1 fruit fly cellular context compared by ENCODE assay signal in genomic region chr3R:15196134-15197034, dm6.
TF ChIP-seq lines count a peak whose summit lies in the region.

Gene Kpc1, minus strand, starts transcription at chr3R:15196210.
Gene CG42542, plus strand, starts transcription at chr3R:15196598.

TF ChIP-seq in whole organism, embryonic, 481 proteins besides CTCF, POLR2A, EP300 and RAD21 (continued from another document and continues in another):
- peak; percentile 16 for TF ChIP-seq btn (GFP tag; optimal IDR thresholded peaks at IDR 0.05; lab: Kevin White, UChicago)
- peak; percentile 52 for TF ChIP-seq CG16863 (GFP tag; optimal IDR thresholded peaks at IDR 0.05; lab: Kevin White, UChicago)
- TF ChIP-seq kah (GFP tag; optimal IDR thresholded peaks at IDR 0.05; lab: Kevin White, UChicago), result no peak
- peak; percentile 89 for TF ChIP-seq amos (GFP tag; IDR thresholded peaks at IDR 0.05; lab: Robert Waterston, UW; ENCODE audit: partially characterized antibody)
- no peak; the same call in 2 of the 3 replicates for TF ChIP-seq gce (GFP tag; IDR thresholded peaks at IDR 0.05; lab: Robert Waterston, UW)
- peak; percentile 75 for TF ChIP-seq CG7556 (GFP tag; optimal IDR thresholded peaks at IDR 0.05; lab: Kevin White, UChicago)
- peak; percentile 93 for TF ChIP-seq CG13287 (GFP tag; IDR thresholded peaks at IDR 0.05; lab: Robert Waterston, UW; ENCODE audit: partially characterized antibody)
- no peak for TF ChIP-seq CG1529 (GFP tag; optimal IDR thresholded peaks at IDR 0.05; lab: Kevin White, UChicago)
- TF ChIP-seq CG6272 (GFP tag; IDR thresholded peaks at IDR 0.05; lab: Robert Waterston, UW), result no peak
- TF ChIP-seq BtbVII (GFP tag; optimal IDR thresholded peaks at IDR 0.05; lab: Kevin White, UChicago), result peak; percentile 32
- TF ChIP-seq H15 (GFP tag; IDR thresholded peaks at IDR 0.05; lab: Robert Waterston, UW), result 0 out of 3 replicates have a peak, but pooled peaks have one; percentile 42
- TF ChIP-seq nau (GFP tag; optimal IDR thresholded peaks at IDR 0.05; lab: Kevin White, UChicago), result no peak
- no peak for TF ChIP-seq hth (optimal IDR thresholded peaks at IDR 0.05; lab: Kevin White, UChicago)
- TF ChIP-seq NfI (GFP tag; optimal IDR thresholded peaks at IDR 0.05; lab: Kevin White, UChicago), result peak; percentile 47
- peak; percentile 67 for TF ChIP-seq Chrac-16 (GFP tag; optimal IDR thresholded peaks at IDR 0.05; lab: Kevin White, UChicago)
- TF ChIP-seq HHEX (GFP tag; optimal IDR thresholded peaks at IDR 0.05; lab: Kevin White, UChicago), result peak; percentile 6
- no peak for TF ChIP-seq CG31365 (tag; optimal IDR thresholded peaks at IDR 0.05; lab: Kevin White, UChicago)
- TF ChIP-seq Nf-YC (tag; optimal IDR thresholded peaks at IDR 0.05; lab: Kevin White, UChicago), result no peak
- peak; percentile 58; the same call in 1 of the 2 replicates for TF ChIP-seq ara (GFP tag; IDR thresholded peaks at IDR 0.05; lab: Robert Waterston, UW)
- peak; percentile 63 for TF ChIP-seq vfl (GFP tag; optimal IDR thresholded peaks at IDR 0.05; lab: Kevin White, UChicago)
- peak; percentile 60 for TF ChIP-seq MTF-1 (GFP tag; optimal IDR thresholded peaks at IDR 0.05; lab: Kevin White, UChicago; ENCODE audit: borderline replicate concordance)
- peak; percentile 77 for TF ChIP-seq az2 (GFP tag; optimal IDR thresholded peaks at IDR 0.05; lab: Kevin White, UChicago)
- TF ChIP-seq CG10366 (GFP tag; IDR thresholded peaks at IDR 0.05; lab: Robert Waterston, UW), result peak; percentile 61
- no peak for TF ChIP-seq abd-A (tag; optimal IDR thresholded peaks at IDR 0.05; lab: Kevin White, UChicago)
- TF ChIP-seq pita (GFP tag; optimal IDR thresholded peaks at IDR 0.05; lab: Kevin White, UChicago), result no peak
- peak; percentile 79 for TF ChIP-seq B-H2 (GFP tag; optimal IDR thresholded peaks at IDR 0.05; lab: Kevin White, UChicago)
- TF ChIP-seq CG12299 (tag; optimal IDR thresholded peaks at IDR 0.05; lab: Kevin White, UChicago), result no peak
- no peak for TF ChIP-seq fru (optimal IDR thresholded peaks at IDR 0.05; lab: Kevin White, UChicago)
- TF ChIP-seq br (optimal IDR thresholded peaks at IDR 0.05; lab: Kevin White, UChicago), result no peak
- no peak for TF ChIP-seq disco-r (GFP tag; optimal IDR thresholded peaks at IDR 0.05; lab: Kevin White, UChicago)
- TF ChIP-seq HmgZ (tag; optimal IDR thresholded peaks at IDR 0.05; lab: Kevin White, UChicago), result peak; percentile 84
- TF ChIP-seq Gsc (GFP tag; IDR thresholded peaks at IDR 0.05; lab: Robert Waterston, UW), result no peak
- TF ChIP-seq Dll (GFP tag; IDR thresholded peaks at IDR 0.05; lab: Robert Waterston, UW; ENCODE audit: partially characterized antibody), result peak; percentile 96
- peak; percentile 50 for TF ChIP-seq CG4707 (GFP tag; optimal IDR thresholded peaks at IDR 0.05; lab: Kevin White, UChicago)
- peak; percentile 95 for TF ChIP-seq BEAF-32 (GFP tag; optimal IDR thresholded peaks at IDR 0.05; lab: Kevin White, UChicago)
- peak; percentile 75 for TF ChIP-seq dmrt11E (tag; optimal IDR thresholded peaks at IDR 0.05; lab: Kevin White, UChicago)
- TF ChIP-seq C15 (GFP tag; IDR thresholded peaks at IDR 0.05; lab: Robert Waterston, UW), result no peak
- TF ChIP-seq CG12236 (GFP tag; optimal IDR thresholded peaks at IDR 0.05; lab: Kevin White, UChicago), result peak; percentile 33
- TF ChIP-seq PHDP (tag; optimal IDR thresholded peaks at IDR 0.05; lab: Kevin White, UChicago), result no peak
- TF ChIP-seq CG1024 (GFP tag; IDR thresholded peaks at IDR 0.05; lab: Robert Waterston, UW), result no peak
- TF ChIP-seq Sry-δ (GFP tag; optimal IDR thresholded peaks at IDR 0.05; lab: Kevin White, UChicago), result peak; percentile 98
- TF ChIP-seq sd (tag; optimal IDR thresholded peaks at IDR 0.05; lab: Kevin White, UChicago), result no peak
- peak; percentile 39; the same call in 1 of the 2 replicates for TF ChIP-seq danr (GFP tag; IDR thresholded peaks at IDR 0.05; lab: Robert Waterston, UW)
- TF ChIP-seq Deaf1 (tag; optimal IDR thresholded peaks at IDR 0.05; lab: Kevin White, UChicago), result no peak
- TF ChIP-seq CG15011 (GFP tag; optimal IDR thresholded peaks at IDR 0.05; lab: Kevin White, UChicago), result peak; percentile 20
- no peak for TF ChIP-seq aop (GFP tag; IDR thresholded peaks at IDR 0.05; lab: Robert Waterston, UW)
- no peak for TF ChIP-seq lov (optimal IDR thresholded peaks at IDR 0.05; lab: Kevin White, UChicago)
- no peak for TF ChIP-seq lov (GFP tag; IDR thresholded peaks at IDR 0.05; lab: Robert Waterston, UW)
- peak; percentile 61 for TF ChIP-seq Side (GFP tag; optimal IDR thresholded peaks at IDR 0.05; lab: Kevin White, UChicago)
- TF ChIP-seq CG14965 (GFP tag; optimal IDR thresholded peaks at IDR 0.05; lab: Kevin White, UChicago; ENCODE audit: borderline replicate concordance), result no peak
- TF ChIP-seq her (GFP tag; optimal IDR thresholded peaks at IDR 0.05; lab: Kevin White, UChicago), result peak; percentile 76
- TF ChIP-seq kay (GFP tag; optimal IDR thresholded peaks at IDR 0.05; lab: Kevin White, UChicago), result peak; percentile 56
- TF ChIP-seq MESR4 (GFP tag; optimal IDR thresholded peaks at IDR 0.05; lab: Kevin White, UChicago), result peak; percentile 84
- peak; percentile 7 for TF ChIP-seq jing (GFP tag; optimal IDR thresholded peaks at IDR 0.05; lab: Kevin White, UChicago)
- TF ChIP-seq CG7839 (tag; optimal IDR thresholded peaks at IDR 0.05; lab: Kevin White, UChicago), result no peak
- no peak for TF ChIP-seq Hr78 (GFP tag; optimal IDR thresholded peaks at IDR 0.05; lab: Kevin White, UChicago)
- no peak for TF ChIP-seq cg (GFP tag; optimal IDR thresholded peaks at IDR 0.05; lab: Kevin White, UChicago)
- peak; percentile 71 for TF ChIP-seq Bteb2 (GFP tag; optimal IDR thresholded peaks at IDR 0.05; lab: Kevin White, UChicago)
- peak; percentile 42 for TF ChIP-seq dm (GFP tag; optimal IDR thresholded peaks at IDR 0.05; lab: Kevin White, UChicago)
- no peak for TF ChIP-seq grn (GFP tag; optimal IDR thresholded peaks at IDR 0.05; lab: Kevin White, UChicago)
- peak; percentile 69 for TF ChIP-seq CG11247 (GFP tag; IDR thresholded peaks at IDR 0.05; lab: Robert Waterston, UW)
- peak; percentile 50 for TF ChIP-seq Dad (GFP tag; optimal IDR thresholded peaks at IDR 0.05; lab: Kevin White, UChicago)
- TF ChIP-seq D (optimal IDR thresholded peaks at IDR 0.05; lab: Kevin White, UChicago), result no peak
- TF ChIP-seq D (GFP tag; optimal IDR thresholded peaks at IDR 0.05; lab: Kevin White, UChicago), result peak; percentile 11
- peak; percentile 70 for TF ChIP-seq nerfin-2 (GFP tag; IDR thresholded peaks at IDR 0.05; lab: Robert Waterston, UW; ENCODE audit: partially characterized antibody)
- TF ChIP-seq ab (GFP tag; optimal IDR thresholded peaks at IDR 0.05; lab: Kevin White, UChicago), result peak; percentile 78
- TF ChIP-seq cad (GFP tag; optimal IDR thresholded peaks at IDR 0.05; lab: Kevin White, UChicago), result no peak
- no peak for TF ChIP-seq CG13296 (GFP tag; optimal IDR thresholded peaks at IDR 0.05; lab: Kevin White, UChicago)
- peak; percentile 54 for TF ChIP-seq CG33213 (GFP tag; optimal IDR thresholded peaks at IDR 0.05; lab: Kevin White, UChicago)
- TF ChIP-seq ac (GFP tag; optimal IDR thresholded peaks at IDR 0.05; lab: Kevin White, UChicago), result no peak
- peak; percentile 83 for TF ChIP-seq HLH54F (GFP tag; optimal IDR thresholded peaks at IDR 0.05; lab: Kevin White, UChicago)
- TF ChIP-seq Dek (tag; optimal IDR thresholded peaks at IDR 0.05; lab: Kevin White, UChicago), result peak; percentile 74
- no peak; the same call in 2 of the 3 replicates for TF ChIP-seq B-H1 (GFP tag; IDR thresholded peaks at IDR 0.05; lab: Robert Waterston, UW)
- peak; percentile 89 for TF ChIP-seq E2f2 (GFP tag; IDR thresholded peaks at IDR 0.05; lab: Robert Waterston, UW)
- peak; percentile 47 for TF ChIP-seq CG30431 (GFP tag; optimal IDR thresholded peaks at IDR 0.05; lab: Kevin White, UChicago)
- TF ChIP-seq Dp (GFP tag; optimal IDR thresholded peaks at IDR 0.05; lab: Kevin White, UChicago), result peak; percentile 83
- no peak for TF ChIP-seq nom (GFP tag; optimal IDR thresholded peaks at IDR 0.05; lab: Kevin White, UChicago)
- TF ChIP-seq Fer1 (GFP tag; optimal IDR thresholded peaks at IDR 0.05; lab: Kevin White, UChicago), result no peak
- TF ChIP-seq Usf (GFP tag; optimal IDR thresholded peaks at IDR 0.05; lab: Kevin White, UChicago), result peak; percentile 31
- TF ChIP-seq CG33557 (GFP tag; optimal IDR thresholded peaks at IDR 0.05; lab: Kevin White, UChicago), result peak; percentile 57
- peak; percentile 61 for TF ChIP-seq Hmx (GFP tag; optimal IDR thresholded peaks at IDR 0.05; lab: Kevin White, UChicago)
- TF ChIP-seq CG12769 (tag; optimal IDR thresholded peaks at IDR 0.05; lab: Kevin White, UChicago), result no peak
- TF ChIP-seq bcd (GFP tag; optimal IDR thresholded peaks at IDR 0.05; lab: Kevin White, UChicago), result peak; percentile 69
- peak; percentile 82 for TF ChIP-seq Opbp (GFP tag; IDR thresholded peaks at IDR 0.05; lab: Robert Waterston, UW; ENCODE audit: partially characterized antibody)
- peak; percentile 31 for TF ChIP-seq CG2712 (tag; optimal IDR thresholded peaks at IDR 0.05; lab: Kevin White, UChicago)
- TF ChIP-seq Dbx (GFP tag; IDR thresholded peaks at IDR 0.05; lab: Robert Waterston, UW), result peak; percentile 89
- TF ChIP-seq CG17385 (GFP tag; optimal IDR thresholded peaks at IDR 0.05; lab: Kevin White, UChicago), result peak; percentile 23
- TF ChIP-seq gem (tag; optimal IDR thresholded peaks at IDR 0.05; lab: Kevin White, UChicago), result no peak
- no peak for TF ChIP-seq pfk (GFP tag; optimal IDR thresholded peaks at IDR 0.05; lab: Kevin White, UChicago)
- 0 out of 2 replicates have a peak, but pooled peaks have one; percentile 22 for TF ChIP-seq wor (GFP tag; IDR thresholded peaks at IDR 0.05; lab: Robert Waterston, UW)
- TF ChIP-seq CG15601 (tag; optimal IDR thresholded peaks at IDR 0.05; lab: Kevin White, UChicago), result peak; percentile 37
- TF ChIP-seq CG17361 (GFP tag; IDR thresholded peaks at IDR 0.05; lab: Robert Waterston, UW), result no peak; the same call in 1 of the 3 replicates
- peak; percentile 67 for TF ChIP-seq ken (GFP tag; IDR thresholded peaks at IDR 0.05; lab: Robert Waterston, UW)
- TF ChIP-seq CG7372 (GFP tag; IDR thresholded peaks at IDR 0.05; lab: Robert Waterston, UW), result peak; percentile 44
- peak; percentile 76 for TF ChIP-seq Vsx1 (GFP tag; optimal IDR thresholded peaks at IDR 0.05; lab: Kevin White, UChicago)
- peak; percentile 49 for TF ChIP-seq Six4 (GFP tag; optimal IDR thresholded peaks at IDR 0.05; lab: Kevin White, UChicago)
- TF ChIP-seq bab2 (GFP tag; optimal IDR thresholded peaks at IDR 0.05; lab: Kevin White, UChicago), result peak; percentile 38
- TF ChIP-seq Blimp-1 (GFP tag; optimal IDR thresholded peaks at IDR 0.05; lab: Kevin White, UChicago), result peak; percentile 90
- TF ChIP-seq emc (GFP tag; optimal IDR thresholded peaks at IDR 0.05; lab: Kevin White, UChicago), result peak; percentile 27
- peak; percentile 83 for TF ChIP-seq tio (GFP tag; optimal IDR thresholded peaks at IDR 0.05; lab: Kevin White, UChicago)
- peak; percentile 9 for TF ChIP-seq CG3407 (GFP tag; optimal IDR thresholded peaks at IDR 0.05; lab: Kevin White, UChicago)
- TF ChIP-seq lab (GFP tag; optimal IDR thresholded peaks at IDR 0.05; lab: Kevin White, UChicago), result peak; percentile 82
- peak; percentile 90 for TF ChIP-seq inv (GFP tag; IDR thresholded peaks at IDR 0.05; lab: Robert Waterston, UW; ENCODE audit: partially characterized antibody)
- no peak for TF ChIP-seq CG7745 (tag; optimal IDR thresholded peaks at IDR 0.05; lab: Kevin White, UChicago)
- no peak for TF ChIP-seq CG7928 (GFP tag; optimal IDR thresholded peaks at IDR 0.05; lab: Kevin White, UChicago)
- TF ChIP-seq dati (GFP tag; IDR thresholded peaks at IDR 0.05; lab: Robert Waterston, UW), result no peak
- TF ChIP-seq chm (GFP tag; IDR thresholded peaks at IDR 0.05; lab: Robert Waterston, UW), result peak; percentile 64; the same call in 1 of the 2 replicates
- no peak for TF ChIP-seq Doc2 (GFP tag; IDR thresholded peaks at IDR 0.05; lab: Robert Waterston, UW)
- peak; percentile 50 for TF ChIP-seq fu2 (GFP tag; optimal IDR thresholded peaks at IDR 0.05; lab: Kevin White, UChicago)
- no peak for TF ChIP-seq E2f1 (GFP tag; IDR thresholded peaks at IDR 0.05; lab: Robert Waterston, UW)
- peak; percentile 56 for TF ChIP-seq wdn (GFP tag; IDR thresholded peaks at IDR 0.05; lab: Robert Waterston, UW)
- peak; percentile 74 for TF ChIP-seq CG10543 (GFP tag; optimal IDR thresholded peaks at IDR 0.05; lab: Kevin White, UChicago)
- TF ChIP-seq CG1602 (GFP tag; optimal IDR thresholded peaks at IDR 0.05; lab: Kevin White, UChicago), result peak; percentile 79
- TF ChIP-seq seq (GFP tag; IDR thresholded peaks at IDR 0.05; lab: Robert Waterston, UW), result no peak
- TF ChIP-seq CG15479 (GFP tag; optimal IDR thresholded peaks at IDR 0.05; lab: Kevin White, UChicago), result no peak
- TF ChIP-seq CG8765 (GFP tag; IDR thresholded peaks at IDR 0.05; lab: Robert Waterston, UW), result no peak; the same call in 1 of the 2 replicates
- peak; percentile 63 to 70 for TF ChIP-seq chif (GFP tag; optimal IDR thresholded peaks at IDR 0.05; lab: Kevin White, UChicago)
- TF ChIP-seq CG10565 (GFP tag; optimal IDR thresholded peaks at IDR 0.05; lab: Kevin White, UChicago), result no peak
- TF ChIP-seq pum (GFP tag; optimal IDR thresholded peaks at IDR 0.05; lab: Kevin White, UChicago), result peak; percentile 50
- TF ChIP-seq vnd (GFP tag; IDR thresholded peaks at IDR 0.05; lab: Robert Waterston, UW; ENCODE audit: partially characterized antibody), result peak; percentile 89
- TF ChIP-seq ATbp (GFP tag; optimal IDR thresholded peaks at IDR 0.05; lab: Kevin White, UChicago), result peak; percentile 44
- peak; percentile 29 for TF ChIP-seq fd3F (GFP tag; optimal IDR thresholded peaks at IDR 0.05; lab: Kevin White, UChicago)
- TF ChIP-seq stc (GFP tag; IDR thresholded peaks at IDR 0.05; lab: Robert Waterston, UW), result no peak
- TF ChIP-seq CG1832 (GFP tag; optimal IDR thresholded peaks at IDR 0.05; lab: Kevin White, UChicago), result peak; percentile 67
- TF ChIP-seq Ets65A (GFP tag; lab: Kevin White, UChicago), result peak; percentile 96
- no peak for TF ChIP-seq sim (GFP tag; IDR thresholded peaks at IDR 0.05; lab: Robert Waterston, UW)
- TF ChIP-seq org-1 (GFP tag; optimal IDR thresholded peaks at IDR 0.05; lab: Kevin White, UChicago), result peak; percentile 9
- peak; percentile 54 for TF ChIP-seq phol (tag; optimal IDR thresholded peaks at IDR 0.05; lab: Kevin White, UChicago)
- peak; percentile 84 for TF ChIP-seq CG42726 (GFP tag; IDR thresholded peaks at IDR 0.05; lab: Robert Waterston, UW; ENCODE audit: partially characterized antibody)
- peak; percentile 81 for TF ChIP-seq CG15514 (GFP tag; optimal IDR thresholded peaks at IDR 0.05; lab: Kevin White, UChicago)
- peak; percentile 83 for TF ChIP-seq CG17829 (tag; optimal IDR thresholded peaks at IDR 0.05; lab: Kevin White, UChicago)
- TF ChIP-seq CG6254 (GFP tag; optimal IDR thresholded peaks at IDR 0.05; lab: Kevin White, UChicago), result no peak
